Worm (Caenorhabditis elegans): ENCODE measurements around the gene gcy-27.

Gene gcy-27

DNA sequence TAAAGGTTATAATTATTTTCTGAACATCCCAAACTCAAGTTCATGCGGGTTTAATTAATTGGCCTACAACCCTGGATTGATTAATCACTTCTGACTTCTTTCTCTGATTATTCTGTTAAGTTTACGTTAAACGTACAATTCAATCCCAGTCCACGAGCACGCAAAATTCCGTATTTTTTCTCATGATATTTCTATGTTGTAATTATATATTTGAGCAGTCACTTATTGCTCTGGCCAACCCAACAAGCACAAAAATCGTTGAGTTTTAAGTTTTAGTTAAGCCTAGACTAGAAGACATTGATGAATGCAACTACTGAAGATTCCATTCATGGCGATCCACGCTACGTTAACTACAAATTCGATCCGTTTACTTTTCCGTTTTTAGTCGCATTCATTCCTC lies 40.5 kb downstream of the gcy-27 start, which contains the start of gene sru-15:
Gene sru-15, plus strand, starts transcription at position 301 of the 400 bp plus-strand sequence.
- TF ChIP-seq unc-39 (tag; optimal IDR thresholded peaks at IDR 0.05), result no peak
- TF ChIP-seq skn-1 (tag; optimal IDR thresholded peaks at IDR 0.05), result no peak
- TF ChIP-seq sem-4 (tag; optimal IDR thresholded peaks at IDR 0.05), result no peak
- no peak for TF ChIP-seq gmeb-1 (tag; optimal IDR thresholded peaks at IDR 0.05)
- TF ChIP-seq elt-3 (tag; optimal IDR thresholded peaks at IDR 0.05), result no peak
- no peak for TF ChIP-seq zag-1 (tag; optimal IDR thresholded peaks at IDR 0.05)
- TF ChIP-seq nhr-10 (tag; optimal IDR thresholded peaks at IDR 0.05), result no peak
- no peak for TF ChIP-seq nhr-25 (tag; optimal IDR thresholded peaks at IDR 0.05)
- no peak for TF ChIP-seq mdl-1 (tag; optimal IDR thresholded peaks at IDR 0.05)
- TF ChIP-seq lsy-2 (tag; optimal IDR thresholded peaks at IDR 0.05), result no peak
- TF ChIP-seq mbf-1 (tag; optimal IDR thresholded peaks at IDR 0.05), result no peak
- no peak for TF ChIP-seq ztf-11 (tag; optimal IDR thresholded peaks at IDR 0.05)
- no peak for TF ChIP-seq F13H6.1 (tag; optimal IDR thresholded peaks at IDR 0.05)
- TF ChIP-seq ceh-82 (tag; optimal IDR thresholded peaks at IDR 0.05), result no peak

DNA sequence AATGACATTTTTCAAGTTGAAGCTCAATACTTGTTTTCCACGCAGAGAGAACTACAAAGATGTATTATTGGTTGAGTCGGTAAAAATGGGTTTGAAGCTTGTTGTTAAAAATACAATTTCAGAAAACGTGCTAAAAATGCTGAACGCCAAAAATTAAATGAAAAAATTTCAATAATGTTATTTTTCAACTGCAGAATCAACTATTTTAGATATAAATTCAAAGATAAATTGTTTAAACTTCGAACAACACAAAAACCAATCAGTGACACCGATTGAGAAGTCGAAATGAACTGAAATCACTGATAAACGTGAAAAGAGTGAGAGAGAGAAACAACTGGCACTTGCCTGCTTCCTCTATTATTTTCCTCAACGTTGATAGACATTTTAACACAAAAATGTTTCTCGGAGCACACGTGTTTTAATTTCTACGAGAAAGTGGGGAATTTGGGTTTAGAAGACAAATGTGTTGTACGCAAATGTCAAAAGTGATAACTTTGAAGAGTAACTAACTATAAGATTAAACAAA lies 48.9 kb downstream of the gcy-27 start, which contains the start of gene T02D1.8:
Gene T02D1.8, minus strand, starts transcription at position 51 of the 526 bp plus-strand sequence.
- no peak for TF ChIP-seq snpc-4 (tag; optimal IDR thresholded peaks at IDR 0.05)
- peak; percentile 74 for TF ChIP-seq fos-1 (tag; optimal IDR thresholded peaks at IDR 0.05)

DNA sequence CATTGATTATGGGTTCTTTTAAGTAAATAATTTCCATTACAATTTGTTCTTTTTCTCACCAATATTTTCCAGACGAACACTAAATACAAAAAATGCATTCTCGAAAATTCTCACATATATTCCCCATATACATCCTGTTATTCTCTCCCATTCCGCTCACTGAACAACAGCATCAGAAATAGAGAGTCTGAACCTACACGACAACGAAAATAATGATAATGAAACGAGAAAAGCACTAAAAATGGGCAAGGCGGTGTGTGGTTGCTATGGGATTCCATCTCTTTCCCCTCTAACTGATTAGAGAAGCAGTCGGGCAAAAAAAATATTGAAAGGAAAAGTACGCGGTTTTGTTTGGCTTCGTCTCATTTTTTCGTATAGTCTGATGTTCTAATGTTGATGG lies 53.4 kb downstream of the gcy-27 start, which contains the start of gene C30H6.12:
Gene C30H6.12, plus strand, starts transcription at position 301 of the 400 bp plus-strand sequence.
- TF ChIP-seq F13H6.1 (tag; optimal IDR thresholded peaks at IDR 0.05) (no peak), elt-1 (tag; optimal IDR thresholded peaks at IDR 0.05) (no peak), peb-1 (tag; optimal IDR thresholded peaks at IDR 0.05) (no peak), lin-11 (tag; optimal IDR thresholded peaks at IDR 0.05) (no peak), snpc-4 (tag; optimal IDR thresholded peaks at IDR 0.05) (no peak), fos-1 (tag; optimal IDR thresholded peaks at IDR 0.05) (no peak), nhr-6 (tag; optimal IDR thresholded peaks at IDR 0.05) (no peak), Y55F3AM.14 (GFP tag; optimal IDR thresholded peaks at IDR 0.05) (no peak)

Data from whole organism, L2 larva.